Worm (Caenorhabditis elegans): ENCODE measurements around the gene idpp-12.
A peak's percentile ranks its signal among the peaks of the same experiment; 100 is the strongest.

Gene idpp-12

ce11 chrIV:3289237-3289636 lies 14.6 kb upstream of the idpp-12 start, which contains the start of gene gcy-23:
gcy-23 (minus strand) TSS chrIV:3289337.
- TF ChIP-seq xbp-1 (tag; optimal IDR thresholded peaks at IDR 0.05) (no peak), C04F5.9 (tag; optimal IDR thresholded peaks at IDR 0.05) (no peak), tlp-1 (tag; optimal IDR thresholded peaks at IDR 0.05) (no peak), vab-15 (tag; optimal IDR thresholded peaks at IDR 0.05) (no peak), nhr-90 (tag; optimal IDR thresholded peaks at IDR 0.05; ENCODE audit: poor library complexity) (no peak), hlh-17 (GFP tag; optimal IDR thresholded peaks at IDR 0.05; ENCODE audit: borderline replicate concordance) (no peak), nhr-20 (tag; optimal IDR thresholded peaks at IDR 0.05) (no peak), lin-13 (GFP tag; optimal IDR thresholded peaks at IDR 0.05) (no peak), ama-1 (optimal IDR thresholded peaks at IDR 0.05) (no peak), irx-1 (tag; optimal IDR thresholded peaks at IDR 0.05) (no peak), nhr-19 (GFP tag; conservative IDR thresholded peaks at IDR 0.05) (no peak), unc-130 (tag; optimal IDR thresholded peaks at IDR 0.05) (no peak), grh-1 (GFP tag; IDR thresholded peaks at IDR 0.05) (no peak), skn-1 (tag; optimal IDR thresholded peaks at IDR 0.05) (no peak), sptf-1 (tag; optimal IDR thresholded peaks at IDR 0.05) (no peak), lin-39 (tag; optimal IDR thresholded peaks at IDR 0.05) (no peak), aha-1 (tag; optimal IDR thresholded peaks at IDR 0.05) (no peak), mef-2 (tag; optimal IDR thresholded peaks at IDR 0.05) (no peak)

DNA sequence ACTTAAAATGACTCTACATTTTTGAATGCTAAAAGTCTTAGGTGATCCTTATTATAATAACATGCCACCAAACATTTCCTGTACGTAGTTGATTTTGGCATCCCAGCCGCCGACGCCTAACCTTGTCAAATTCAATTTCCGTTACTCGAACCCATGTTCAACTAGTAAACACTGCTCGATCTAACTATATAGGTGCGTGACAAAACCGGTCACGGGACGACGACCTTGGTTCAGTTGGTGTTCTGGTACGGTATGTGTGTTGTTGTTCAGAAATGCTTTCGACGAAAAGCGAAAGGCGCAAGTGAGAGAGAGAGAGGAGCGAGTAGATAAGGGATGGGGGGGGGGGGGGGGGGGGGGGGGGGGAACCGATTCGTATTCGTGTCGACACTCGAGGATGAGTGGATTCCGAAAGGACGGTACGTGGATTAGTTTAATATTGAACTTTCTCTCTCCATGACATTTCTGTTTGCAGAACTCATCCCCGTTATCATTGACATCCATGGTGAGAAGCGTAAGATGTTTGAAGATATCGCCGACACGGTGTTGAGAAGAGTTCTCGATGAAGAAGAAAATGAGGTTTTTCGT lies 11.7 kb upstream of the idpp-12 start, which contains the start of gene W08E12.8:
TSS of gene W08E12.8 (plus strand) at position 395 of the 585 bp plus-strand sequence.
- TF ChIP-seq ceh-88 (GFP tag; IDR thresholded peaks at IDR 0.05), result no peak
- TF ChIP-seq unc-30 (tag; optimal IDR thresholded peaks at IDR 0.05), result no peak
- TF ChIP-seq snu-23 (GFP tag; optimal IDR thresholded peaks at IDR 0.05), result peak; percentile 5
- TF ChIP-seq blmp-1 (tag; optimal IDR thresholded peaks at IDR 0.05), result peak; percentile 26
- peak; percentile 70 for TF ChIP-seq nhr-85 (tag)

DNA sequence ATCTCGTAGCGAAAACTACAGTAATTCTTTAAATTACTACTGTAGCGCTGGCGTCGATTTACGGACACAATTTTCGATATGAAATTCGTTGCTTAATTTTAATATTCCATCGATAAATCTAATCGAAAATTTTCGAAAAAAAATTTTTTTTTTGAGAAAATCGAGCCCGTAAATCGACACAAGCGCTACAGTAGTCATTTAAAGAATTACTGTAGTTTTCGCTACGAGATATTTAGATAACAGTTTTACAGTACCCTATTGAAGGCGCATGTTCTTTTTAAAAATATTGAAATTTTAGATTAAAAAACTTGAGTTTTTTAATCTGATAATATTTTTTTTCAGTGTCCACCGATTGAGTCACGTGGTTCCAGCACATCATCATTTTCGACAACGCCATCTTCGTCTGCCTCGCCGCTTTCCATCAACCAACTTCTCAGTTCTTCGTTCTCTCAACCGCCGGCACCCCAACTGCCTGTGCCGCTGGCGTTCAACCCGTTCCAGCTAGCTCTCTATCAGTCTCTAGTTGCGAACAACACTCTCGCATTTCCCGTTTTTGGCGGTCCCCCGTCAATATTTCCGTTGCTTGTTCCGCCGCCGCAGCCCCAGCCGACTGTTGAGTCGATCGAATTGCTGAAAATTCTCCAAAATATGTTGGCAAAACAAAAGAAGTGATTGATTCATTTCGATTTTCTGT lies 9.8 kb upstream of the idpp-12 start:
- TF ChIP-seq fkh-8 (tag; optimal IDR thresholded peaks at IDR 0.05) (no peak), alr-1 (tag; optimal IDR thresholded peaks at IDR 0.05; ENCODE audit: borderline replicate concordance) (peak; percentile 62), efl-1 (optimal IDR thresholded peaks at IDR 0.05) (no peak), efl-1 (GFP tag; optimal IDR thresholded peaks at IDR 0.05 in 1 of 2) (peak in 1 of 2 experiments; percentile 79)

DNA sequence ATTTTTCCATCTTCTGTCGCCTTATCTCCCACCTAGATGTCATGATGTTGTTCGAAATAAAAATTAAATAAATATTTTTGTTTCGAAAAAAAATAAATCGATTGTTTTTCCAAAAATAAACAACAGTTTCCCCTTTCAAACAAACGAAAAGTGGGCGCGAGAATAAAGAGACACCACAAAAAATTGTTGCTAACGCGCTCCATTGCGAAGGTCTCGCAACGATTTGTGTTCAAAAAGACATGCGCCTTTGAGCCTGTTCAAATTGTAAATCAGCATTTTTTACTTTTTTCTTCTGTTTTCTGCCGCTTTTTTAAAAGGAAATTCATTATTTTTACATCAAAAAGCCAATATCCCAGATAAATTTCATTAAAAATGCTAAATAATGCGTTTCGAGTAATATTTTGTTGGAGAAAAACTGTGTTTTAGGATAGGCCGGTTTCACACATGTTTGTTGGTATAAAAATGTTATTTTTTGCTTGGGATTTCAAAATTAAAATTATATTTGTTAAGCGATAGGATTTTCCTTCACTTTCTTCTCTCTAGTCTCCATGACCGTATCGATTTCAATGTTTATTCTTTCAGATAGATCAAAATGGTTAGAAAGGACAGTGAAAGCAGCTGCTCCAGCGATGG lies 9.1 kb upstream of the idpp-12 start, which contains the start of gene W08E12.7:
TSS of gene W08E12.7 (plus strand) at position 583 of the 633 bp plus-strand sequence.
- TF ChIP-seq swsn-7 (tag; optimal IDR thresholded peaks at IDR 0.05) (peak; percentile 93), nhr-20 (tag; optimal IDR thresholded peaks at IDR 0.05) (peak; percentile 94), C16A3.4 (tag; optimal IDR thresholded peaks at IDR 0.05) (peak; percentile 98), ces-1 (GFP tag; optimal IDR thresholded peaks at IDR 0.05) (no peak), nhr-47 (tag; optimal IDR thresholded peaks at IDR 0.05) (peak; percentile 94), blmp-1 (tag; optimal IDR thresholded peaks at IDR 0.05) (peak; percentile 91), C34B4.2 (tag; optimal IDR thresholded peaks at IDR 0.05) (no peak), aly-2 (tag; optimal IDR thresholded peaks at IDR 0.05) (peak; percentile 84), pqm-1 (tag; optimal IDR thresholded peaks at IDR 0.05) (no peak), ceh-90 (tag; optimal IDR thresholded peaks at IDR 0.05) (no peak), efl-3 (GFP tag; optimal IDR thresholded peaks at IDR 0.05) (no peak), egl-13 (tag; optimal IDR thresholded peaks at IDR 0.05) (peak; percentile 70), ztf-4 (tag; optimal IDR thresholded peaks at IDR 0.05) (peak; percentile 80), Y116A8C.19 (tag; optimal IDR thresholded peaks at IDR 0.05; ENCODE audit: borderline replicate concordance) (no peak), sptf-1 (tag; optimal IDR thresholded peaks at IDR 0.05) (no peak), snpc-4 (tag; optimal IDR thresholded peaks at IDR 0.05) (peak; percentile 76), aha-1 (tag; optimal IDR thresholded peaks at IDR 0.05) (no peak), fkh-10 (GFP tag; optimal IDR thresholded peaks at IDR 0.05) (peak; percentile 69), efl-1 (optimal IDR thresholded peaks at IDR 0.05) (peak; percentile 94 to 96), efl-1 (GFP tag; optimal IDR thresholded peaks at IDR 0.05 in 1 of 2) (peak; percentile 88 to 99), ceh-8 (GFP tag; optimal IDR thresholded peaks at IDR 0.05) (peak; percentile 54), hlh-4 (tag; optimal IDR thresholded peaks at IDR 0.05) (no peak), lin-13 (GFP tag; optimal IDR thresholded peaks at IDR 0.05) (peak; percentile 95), mef-2 (tag; optimal IDR thresholded peaks at IDR 0.05) (peak; percentile 35), sup-37 (GFP tag; optimal IDR thresholded peaks at IDR 0.05) (no peak), jun-1 (tag; optimal IDR thresholded peaks at IDR 0.05) (peak; percentile 87), fkh-4 (tag; optimal IDR thresholded peaks at IDR 0.05; ENCODE audit: borderline replicate concordance) (no peak)

Data from whole organism, L1 larva.